Fruit fly (Drosophila melanogaster) whole organism, pupa: ENCODE results near the gene CG9396.

Source experiments
- CG10348 ChIP-seq: fragments of 200-800 bp; sonication (Bioruptor generic); IDR thresholded peaks from 2 replicates; pipeline ENCODE4 v1.3.6; 2022; ENCODE audit warnings: missing biosample characterization, missing genetic modification characterization
- CG12605 ChIP-seq: fragments of 200-800 bp; sonication (Bioruptor generic); IDR thresholded peaks from 2 replicates; pipeline ENCODE4 v1.3.6; 2022; ENCODE audit warnings: missing biosample characterization, missing genetic modification characterization
- CG13204 ChIP-seq: fragments of 200-800 bp; sonication (Bioruptor generic); optimal IDR thresholded peaks from 2 replicates; lab custom pipeline; 2018; ENCODE audit warnings: missing biosample characterization, mild to moderate bottlenecking, missing genetic modification characterization, moderate library complexity
- CG14655 ChIP-seq: fragments of 200-800 bp; sonication (Bioruptor generic); optimal IDR thresholded peaks from 3 replicates; lab custom pipeline; 2017; ENCODE audit warnings: mild to moderate bottlenecking, missing biosample characterization, missing genetic modification reagents, missing genetic modification characterization
- CG15710 ChIP-seq: fragments of 200-800 bp; sonication (Bioruptor generic); optimal IDR thresholded peaks from 2 replicates; lab custom pipeline; 2018; ENCODE audit warnings: missing biosample characterization, mild to moderate bottlenecking, missing genetic modification characterization, moderate library complexity
- CG17806 ChIP-seq: fragments of 200-800 bp; sonication (Bioruptor generic); optimal IDR thresholded peaks from 2 replicates; lab custom pipeline; 2018; ENCODE audit warnings: missing biosample characterization, mild to moderate bottlenecking, missing genetic modification characterization, moderate library complexity
- CG32121 ChIP-seq: fragments of 200-800 bp; sonication (Bioruptor generic); IDR thresholded peaks from 2 replicates; pipeline ENCODE4 v1.3.6; 2022; ENCODE audit warnings: missing biosample characterization, missing genetic modification characterization
- CG34367 ChIP-seq: fragments of 200-800 bp; sonication (Bioruptor generic); optimal IDR thresholded peaks from 2 replicates; lab custom pipeline; 2018; ENCODE audit warnings: missing biosample characterization, mild to moderate bottlenecking, missing genetic modification characterization
- CG4496 ChIP-seq: fragments of 200-800 bp; sonication (Bioruptor generic); IDR thresholded peaks from 3 replicates; pipeline ENCODE4 v1.3.6; 2022; ENCODE audit warnings: missing biosample characterization, missing genetic modification characterization
- CG8159 ChIP-seq: fragments of 200-800 bp; sonication (Bioruptor generic); optimal IDR thresholded peaks from 3 replicates; lab custom pipeline; 2018; ENCODE audit warnings: missing biosample characterization, mild to moderate bottlenecking, missing genetic modification characterization, moderate library complexity
- CG8301 ChIP-seq: fragments of 200-800 bp; sonication (Bioruptor generic); optimal IDR thresholded peaks from 2 replicates; lab custom pipeline; 2018; ENCODE audit warnings: missing biosample characterization, mild to moderate bottlenecking, missing genetic modification characterization
- CG9948 ChIP-seq: fragments of 200-800 bp; sonication (Bioruptor generic); optimal IDR thresholded peaks from 2 replicates; lab custom pipeline; 2018; ENCODE audit warnings: missing biosample characterization, mild to moderate bottlenecking, missing genetic modification characterization, moderate library complexity
- D1 ChIP-seq: fragments of 200-800 bp; sonication (Bioruptor generic); optimal IDR thresholded peaks from 2 replicates; lab custom pipeline; 2018; ENCODE audit warnings: missing biosample characterization, mild to moderate bottlenecking, missing genetic modification characterization, moderate library complexity
- EcR ChIP-seq: fragments of 200-800 bp; sonication (Bioruptor generic); optimal IDR thresholded peaks from 3 replicates; lab custom pipeline; 2019; ENCODE audit warnings: missing biosample characterization, missing genetic modification characterization, mild to moderate bottlenecking, moderate library complexity, missing genetic modification reagents
- Ets98B ChIP-seq: fragments of 200-800 bp; sonication (Bioruptor generic); IDR thresholded peaks from 2 replicates; pipeline ENCODE4 v1.3.6; 2022; ENCODE audit warnings: missing biosample characterization, missing genetic modification characterization
- Pif1A ChIP-seq: fragments of 200-800 bp; sonication (Bioruptor generic); optimal IDR thresholded peaks from 3 replicates; lab custom pipeline; 2016; ENCODE audit warnings: missing biosample characterization, missing genetic modification characterization
- Pif1B ChIP-seq: fragments of 200-800 bp; sonication (Bioruptor generic); optimal IDR thresholded peaks from 3 replicates; lab custom pipeline; 2016; ENCODE audit warnings: missing biosample characterization, missing genetic modification characterization
- Snoo ChIP-seq: fragments of 200-800 bp; sonication (Bioruptor generic); optimal IDR thresholded peaks from 3 replicates; lab custom pipeline; 2017; ENCODE audit warnings: missing biosample characterization, mild to moderate bottlenecking, missing genetic modification characterization, inconsistent platforms
- fd96Ca ChIP-seq: fragments of 200-800 bp; sonication (Bioruptor generic); IDR thresholded peaks from 3 replicates; pipeline ENCODE4 v1.3.6; 2022; ENCODE audit warnings: missing biosample characterization, missing genetic modification characterization
- gl ChIP-seq: fragments of 200-800 bp; sonication (Bioruptor generic); optimal IDR thresholded peaks from 2 replicates; lab custom pipeline; 2018; ENCODE audit warnings: missing biosample characterization, mild to moderate bottlenecking, missing genetic modification characterization
- rn ChIP-seq: fragments of 200-800 bp; sonication (Bioruptor generic); IDR thresholded peaks from 2 replicates; pipeline ENCODE4 v1.3.6; 2022; ENCODE audit warnings: missing biosample characterization, missing genetic modification characterization

The CG9396 gene

DNA sequence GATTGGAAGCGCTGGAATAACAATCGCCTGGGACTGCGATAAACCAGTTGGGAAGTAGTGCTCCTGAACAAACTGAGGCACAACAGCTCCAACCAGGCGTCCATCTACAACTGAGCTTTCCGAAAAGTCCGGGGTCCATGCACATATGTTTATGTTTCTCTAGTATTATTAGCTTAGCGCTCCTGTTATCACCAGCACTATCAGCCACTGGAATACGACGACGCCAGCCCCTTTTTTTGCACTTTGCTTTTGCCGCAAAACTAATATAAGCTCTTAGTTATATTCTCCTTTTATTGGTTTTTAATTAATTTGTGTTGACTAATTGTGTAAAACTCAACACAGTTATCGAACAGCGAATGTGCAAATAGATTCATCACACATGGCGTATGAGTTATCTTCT, at the start of gene CG9396:
Gene CG9396, minus strand, starts transcription at position 101 of the 400 bp plus-strand sequence.
- TF ChIP-seq CG15710 (tag; lab: Kevin White, UChicago) (no peak), gl (no peak), CG9948 (no peak), CG32121 (GFP tag; lab: Robert Waterston, UW) (no peak), CG4496 (no peak), Snoo (no peak), Ets98B (GFP tag; lab: Robert Waterston, UW) (no peak), EcR (GFP tag; lab: Kevin White, UChicago) (no peak), CG8301 (no peak), CG12605 (GFP tag; lab: Robert Waterston, UW) (no peak), CG17806 (tag; lab: Kevin White, UChicago) (no peak), CG8159 (tag; lab: Kevin White, UChicago) (no peak), CG34367 (tag; lab: Kevin White, UChicago) (no peak), Pif1B (GFP tag; lab: Kevin White, UChicago) (no peak), Pif1A (GFP tag; lab: Kevin White, UChicago) (no peak), D1 (tag; lab: Kevin White, UChicago) (no peak), fd96Ca (GFP tag; lab: Robert Waterston, UW) (no peak)

DNA sequence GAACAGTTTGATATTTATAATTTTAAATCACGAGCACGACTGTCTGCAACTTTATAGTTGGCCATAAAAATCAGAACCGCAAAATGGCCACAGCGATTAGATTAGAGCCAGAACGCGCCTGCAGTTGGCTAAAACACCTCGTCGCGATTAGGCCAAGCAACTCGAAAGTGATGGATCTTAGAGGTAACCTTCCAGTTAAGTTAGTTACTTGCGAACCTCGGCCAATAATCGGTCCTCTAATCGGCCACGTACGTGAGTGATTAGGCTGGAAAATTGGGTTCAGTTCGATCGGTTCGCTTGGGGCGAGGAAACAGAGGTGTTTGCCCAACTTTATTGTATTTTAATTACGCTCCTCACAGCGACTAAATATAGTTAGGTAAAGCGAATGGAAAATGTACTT, 48.9 kb upstream of the CG9396 start:
- TF ChIP-seq CG14655 (GFP tag; lab: Kevin White, UChicago) (no peak), CG17806 (tag; lab: Kevin White, UChicago) (no peak), D1 (tag; lab: Kevin White, UChicago) (no peak), CG13204 (GFP tag; lab: Kevin White, UChicago) (no peak), CG15710 (tag; lab: Kevin White, UChicago) (no peak), CG4496 (no peak), gl (no peak), CG8301 (no peak), Ets98B (GFP tag; lab: Robert Waterston, UW) (no peak), CG12605 (GFP tag; lab: Robert Waterston, UW) (no peak)

dm6 chr3R:9618331-9618730, 46.9 kb upstream of the CG9396 start:
- TF ChIP-seq CG34367 (tag; lab: Kevin White, UChicago) = no peak
- TF ChIP-seq CG9948 = peak; percentile 51
- TF ChIP-seq Snoo = peak; percentile 13
- TF ChIP-seq CG8159 (tag; lab: Kevin White, UChicago) = peak; percentile 56
- TF ChIP-seq fd96Ca (GFP tag; lab: Robert Waterston, UW) = peak; percentile 94
- TF ChIP-seq CG4496 = peak; percentile 95
- peak; percentile 54 for TF ChIP-seq Pif1A (GFP tag; lab: Kevin White, UChicago)
- TF ChIP-seq CG10348 = peak; percentile 72; the same call in 1 of the 2 replicates
- peak; percentile 10 for TF ChIP-seq Pif1B (GFP tag; lab: Kevin White, UChicago)
- peak; percentile 51 for TF ChIP-seq CG17806 (tag; lab: Kevin White, UChicago)
- TF ChIP-seq gl = no peak
- peak; percentile 35 for TF ChIP-seq CG15710 (tag; lab: Kevin White, UChicago)
- no peak for TF ChIP-seq CG13204 (GFP tag; lab: Kevin White, UChicago)
- TF ChIP-seq Ets98B (GFP tag; lab: Robert Waterston, UW) = peak; percentile 92
- TF ChIP-seq CG32121 (GFP tag; lab: Robert Waterston, UW) = peak; percentile 93
- peak; percentile 82 for TF ChIP-seq CG8301
- TF ChIP-seq CG12605 (GFP tag; lab: Robert Waterston, UW) = peak; percentile 86
- TF ChIP-seq rn (GFP tag; lab: Robert Waterston, UW) = peak; percentile 81
- peak; percentile 77 for TF ChIP-seq CG14655 (GFP tag; lab: Kevin White, UChicago)
- TF ChIP-seq D1 (tag; lab: Kevin White, UChicago) = no peak

dm6 chr3R:9613124-9613523, 41.7 kb upstream of the CG9396 start:
- TF ChIP-seq gl = no peak
- TF ChIP-seq CG17806 (tag; lab: Kevin White, UChicago) = peak; percentile 70
- peak; percentile 84 for TF ChIP-seq rn (GFP tag; lab: Robert Waterston, UW)
- no peak for TF ChIP-seq CG13204 (GFP tag; lab: Kevin White, UChicago)
- peak; percentile 87 for TF ChIP-seq CG8301
- peak; percentile 95 for TF ChIP-seq Ets98B (GFP tag; lab: Robert Waterston, UW)
- peak; percentile 62 for TF ChIP-seq CG8159 (tag; lab: Kevin White, UChicago)
- TF ChIP-seq Snoo = peak; percentile 84
- no peak for TF ChIP-seq D1 (tag; lab: Kevin White, UChicago)
- TF ChIP-seq CG15710 (tag; lab: Kevin White, UChicago) = peak; percentile 24
- TF ChIP-seq CG9948 = peak; percentile 52
- TF ChIP-seq CG10348 = peak; percentile 65
- peak; percentile 29 for TF ChIP-seq CG34367 (tag; lab: Kevin White, UChicago)
- peak; percentile 96 for TF ChIP-seq CG4496
- TF ChIP-seq Pif1A (GFP tag; lab: Kevin White, UChicago) = peak; percentile 92
- peak; percentile 90 for TF ChIP-seq CG12605 (GFP tag; lab: Robert Waterston, UW)
- TF ChIP-seq fd96Ca (GFP tag; lab: Robert Waterston, UW) = peak; percentile 94
- no peak for TF ChIP-seq EcR (GFP tag; lab: Kevin White, UChicago)
- TF ChIP-seq Pif1B (GFP tag; lab: Kevin White, UChicago) = peak; percentile 84
- TF ChIP-seq CG32121 (GFP tag; lab: Robert Waterston, UW) = peak; percentile 95
- peak; percentile 83 for TF ChIP-seq CG14655 (GFP tag; lab: Kevin White, UChicago)

dm6 chr3R:9612217-9612616, 40.8 kb upstream of the CG9396 start:
- no peak for TF ChIP-seq CG8159 (tag; lab: Kevin White, UChicago)
- TF ChIP-seq CG9948 = no peak
- TF ChIP-seq CG10348 = no peak
- TF ChIP-seq CG12605 (GFP tag; lab: Robert Waterston, UW) = no peak
- no peak for TF ChIP-seq fd96Ca (GFP tag; lab: Robert Waterston, UW)
- no peak for TF ChIP-seq CG4496
- TF ChIP-seq CG17806 (tag; lab: Kevin White, UChicago) = no peak
- no peak for TF ChIP-seq gl
- no peak for TF ChIP-seq CG15710 (tag; lab: Kevin White, UChicago)
- no peak for TF ChIP-seq Pif1B (GFP tag; lab: Kevin White, UChicago)
- TF ChIP-seq CG8301 = no peak
- no peak for TF ChIP-seq Snoo
- no peak for TF ChIP-seq Ets98B (GFP tag; lab: Robert Waterston, UW)
- TF ChIP-seq CG32121 (GFP tag; lab: Robert Waterston, UW) = no peak
- no peak for TF ChIP-seq CG14655 (GFP tag; lab: Kevin White, UChicago)
- no peak for TF ChIP-seq rn (GFP tag; lab: Robert Waterston, UW)
- TF ChIP-seq D1 (tag; lab: Kevin White, UChicago) = no peak
- TF ChIP-seq, all 21 proteins: peak for 0
